Fruit fly (Drosophila melanogaster) whole organism, embryonic: ENCODE results near the gene CG4293.
A peak's percentile ranks its signal among the peaks of the same experiment; 100 is the strongest.

ENCODE experiments used
- Asciz ChIP-seq: fragments of 200-800 bp; sonication (Bioruptor generic); optimal IDR thresholded peaks from 2 replicates; lab custom pipeline; 2017; ENCODE audit warnings: missing biosample characterization, mild to moderate bottlenecking, missing genetic modification characterization, missing genetic modification reagents
- Atf3 ChIP-seq: fragments of 200-800 bp; sonication (Bioruptor generic); optimal IDR thresholded peaks from 3 replicates; lab custom pipeline; 2016; ENCODE audit warnings: missing biosample characterization, missing genetic modification characterization
- CG10267 ChIP-seq: fragments of 200-800 bp; sonication (Bioruptor generic); optimal IDR thresholded peaks from 2 replicates; lab custom pipeline; 2018; ENCODE audit warnings: missing biosample characterization, mild to moderate bottlenecking, missing genetic modification characterization, moderate library complexity
- CG10462 ChIP-seq: fragments of 200-800 bp; sonication (Bioruptor generic); optimal IDR thresholded peaks from 2 replicates; lab custom pipeline; 2016; ENCODE audit warnings: missing biosample characterization, missing genetic modification characterization
- CG10979 ChIP-seq: fragments of 200-800 bp; sonication (Bioruptor generic); optimal IDR thresholded peaks from 2 replicates; lab custom pipeline; 2018; ENCODE audit warnings: missing biosample characterization, mild to moderate bottlenecking, missing genetic modification characterization, moderate library complexity
- CG11456 ChIP-seq: fragments of 200-800 bp; sonication (Bioruptor generic); IDR thresholded peaks from 3 replicates; pipeline ENCODE4 v1.3.6; 2022; ENCODE audit warnings: missing biosample characterization, missing genetic modification characterization
- CG12219 ChIP-seq: fragments of 200-800 bp; sonication (Bioruptor generic); optimal IDR thresholded peaks from 3 replicates; lab custom pipeline; 2018; ENCODE audit warnings: missing biosample characterization, mild to moderate bottlenecking, missing genetic modification characterization
- CG12659 ChIP-seq: fragments of 200-800 bp; sonication (Bioruptor generic); optimal IDR thresholded peaks from 3 replicates; lab custom pipeline; 2017; ENCODE audit warnings: mild to moderate bottlenecking, missing biosample characterization, missing genetic modification reagents, missing genetic modification characterization
- CG13296 ChIP-seq: fragments of 200-800 bp; sonication (Bioruptor generic); optimal IDR thresholded peaks from 3 replicates; lab custom pipeline; 2018; ENCODE audit warnings: missing biosample characterization, mild to moderate bottlenecking, missing genetic modification characterization
- CG13424 ChIP-seq: fragments of 200-800 bp; sonication (Bioruptor generic); optimal IDR thresholded peaks from 2 replicates; lab custom pipeline; 2019; ENCODE audit warnings: missing biosample characterization, mild to moderate bottlenecking, missing genetic modification characterization, moderate library complexity
- CG14050 ChIP-seq: fragments of 200-800 bp; sonication (Bioruptor generic); IDR thresholded peaks from 3 replicates; pipeline ENCODE4 v1.3.6; 2022; ENCODE audit warnings: missing biosample characterization, missing genetic modification characterization
- CG14965 ChIP-seq: fragments of 200-800 bp; sonication (Bioruptor generic); optimal IDR thresholded peaks from 2 replicates; lab custom pipeline; 2016; ENCODE audit warnings: missing biosample characterization, missing genetic modification characterization, borderline replicate concordance
- CG15696 ChIP-seq: fragments of 200-800 bp; sonication (Bioruptor generic); optimal IDR thresholded peaks from 2 replicates; lab custom pipeline; 2019; ENCODE audit warnings: missing biosample characterization, mild to moderate bottlenecking, missing genetic modification characterization, moderate library complexity
- CG17359 ChIP-seq: fragments of 200-800 bp; sonication (Bioruptor generic); optimal IDR thresholded peaks from 3 replicates; lab custom pipeline; 2018; ENCODE audit warnings: missing biosample characterization, mild to moderate bottlenecking, missing genetic modification characterization, moderate library complexity
- CG17612 ChIP-seq: fragments of 200-800 bp; sonication (Bioruptor generic); IDR thresholded peaks from 2 replicates; pipeline ENCODE4 v1.3.6; 2022; ENCODE audit warnings: missing biosample characterization, missing genetic modification characterization
- CG1832 ChIP-seq: fragments of 200-800 bp; sonication (Bioruptor generic); optimal IDR thresholded peaks from 2 replicates; lab custom pipeline; 2017; ENCODE audit warnings: missing biosample characterization, mild to moderate bottlenecking, missing genetic modification characterization, inconsistent platforms
- CG18619 ChIP-seq: fragments of 200-800 bp; sonication (Bioruptor generic); optimal IDR thresholded peaks from 3 replicates; lab custom pipeline; 2017; ENCODE audit warnings: missing biosample characterization, mild to moderate bottlenecking, missing genetic modification characterization
- CG3847 ChIP-seq: fragments of 200-800 bp; sonication (Bioruptor generic); IDR thresholded peaks from 2 replicates; pipeline ENCODE4 v1.3.6; 2022; ENCODE audit warnings: missing biosample characterization, missing genetic modification characterization
- CG4328 ChIP-seq: fragments of 200-800 bp; sonication (Bioruptor generic); optimal IDR thresholded peaks from 3 replicates; lab custom pipeline; 2017; ENCODE audit warnings: missing biosample characterization, missing genetic modification reagents, missing genetic modification characterization
- CG6765 ChIP-seq: fragments of 200-800 bp; sonication (Bioruptor generic); optimal IDR thresholded peaks from 3 replicates; lab custom pipeline; 2017; ENCODE audit warnings: missing biosample characterization, mild to moderate bottlenecking, missing genetic modification characterization
- Dp ChIP-seq: fragments of 200-800 bp; sonication (Bioruptor generic); optimal IDR thresholded peaks from 2 replicates; lab custom pipeline; 2018; ENCODE audit warnings: missing biosample characterization, mild to moderate bottlenecking, missing genetic modification characterization, moderate library complexity
- Mes4 ChIP-seq: fragments of 200-800 bp; sonication (Bioruptor generic); optimal IDR thresholded peaks from 2 replicates; lab custom pipeline; 2016; ENCODE audit warnings: missing biosample characterization, missing genetic modification characterization
- Nf-YC ChIP-seq: fragments of 200-800 bp; optimal IDR thresholded peaks from 3 replicates; lab custom pipeline; 2019; ENCODE audit warnings: missing biosample characterization, mild to moderate bottlenecking, missing genetic modification characterization, moderate library complexity
- Oaz ChIP-seq: fragments of 200-800 bp; sonication (Bioruptor generic); IDR thresholded peaks from 2 replicates; pipeline ENCODE4 v1.3.6; 2022; ENCODE audit warnings: missing biosample characterization, missing genetic modification characterization
- PHDP ChIP-seq: fragments of 200-800 bp; sonication (Bioruptor generic); optimal IDR thresholded peaks from 3 replicates; lab custom pipeline; 2018; ENCODE audit warnings: missing biosample characterization, mild to moderate bottlenecking, missing genetic modification characterization, moderate library complexity
- Ptx1 ChIP-seq: fragments of 200-800 bp; sonication (Bioruptor generic); IDR thresholded peaks from 2 replicates; pipeline ENCODE4 v1.3.6; 2022; ENCODE audit warnings: missing biosample characterization, missing genetic modification characterization
- Sin3A ChIP-seq: fragments of >200 bp; optimal IDR thresholded peaks from 2 replicates; lab custom pipeline; 2018
- Trl ChIP-seq, 3 experiments: fragments of >200 bp in 2 of 3; fragments of 200-800 bp in 1 of 3; sonication (Bioruptor generic) in 1 of 3; optimal IDR thresholded peaks; 2 replicates in 1 of 3; 3 replicates in 2 of 3; lab custom pipeline; 2016 to 2017; ENCODE audit warnings: missing biosample characterization in 1 of 3, missing genetic modification characterization in 1 of 3
- abd-A ChIP-seq: fragments of 200-800 bp; sonication (Bioruptor generic); optimal IDR thresholded peaks from 3 replicates; lab custom pipeline; 2019; ENCODE audit warnings: missing biosample characterization, mild to moderate bottlenecking, missing genetic modification characterization, moderate library complexity
- ara ChIP-seq: fragments of 200-800 bp; sonication (Bioruptor generic); IDR thresholded peaks from 2 replicates; pipeline ENCODE4 v1.3.6; 2022; ENCODE audit warnings: missing biosample characterization, missing genetic modification characterization
- bsh ChIP-seq, 2 experiments: fragments of 200-800 bp; sonication (Bioruptor generic); optimal IDR thresholded peaks; 2 replicates each; lab custom pipeline; 2017 to 2018; ENCODE audit warnings: mild to moderate bottlenecking in 2 of 2, missing biosample characterization in 2 of 2, missing genetic modification characterization in 2 of 2, moderate library complexity in 1 of 2
- chm ChIP-seq: fragments of 200-800 bp; sonication (Bioruptor generic); IDR thresholded peaks from 2 replicates; pipeline ENCODE4 v1.3.6; 2022; ENCODE audit warnings: missing biosample characterization, missing genetic modification characterization
- chn ChIP-seq: fragments of 200-800 bp; sonication (Bioruptor generic); optimal IDR thresholded peaks from 2 replicates; lab custom pipeline; 2016; ENCODE audit warnings: missing biosample characterization, missing genetic modification characterization
- dimm ChIP-seq: fragments of 200-800 bp; sonication (Bioruptor generic); IDR thresholded peaks from 2 replicates; pipeline ENCODE4 v1.3.6; 2022; ENCODE audit warnings: missing biosample characterization, missing genetic modification characterization
- gem ChIP-seq: fragments of 200-800 bp; sonication (Bioruptor generic); optimal IDR thresholded peaks from 2 replicates; lab custom pipeline; 2019; ENCODE audit warnings: missing biosample characterization, mild to moderate bottlenecking, missing genetic modification characterization, moderate library complexity
- grau ChIP-seq: fragments of 200-800 bp; optimal IDR thresholded peaks from 3 replicates; lab custom pipeline; 2019; ENCODE audit warnings: missing biosample characterization, mild to moderate bottlenecking, missing genetic modification characterization, moderate library complexity
- hkb ChIP-seq, 2 experiments: fragments of 200-800 bp in 1 of 2; fragments of >200 bp in 1 of 2; sonication (Bioruptor generic) in 1 of 2; IDR thresholded peaks in 1 of 2; optimal IDR thresholded peaks in 1 of 2; 2 replicates each; pipeline versions ENCODE4 v1.3.6 to Lab custom; 2017 to 2022; ENCODE audit warnings: missing biosample characterization in 1 of 2, missing genetic modification characterization in 1 of 2
- jumu ChIP-seq: fragments of 200-800 bp; sonication (Bioruptor generic); optimal IDR thresholded peaks from 3 replicates; lab custom pipeline; 2016; ENCODE audit warnings: missing biosample characterization, missing genetic modification characterization
- kni ChIP-seq: fragments of 200-800 bp; sonication (Bioruptor generic); optimal IDR thresholded peaks from 3 replicates; lab custom pipeline; 2017; ENCODE audit warnings: mild to moderate bottlenecking, missing biosample characterization, missing genetic modification reagents, missing genetic modification characterization
- knrl ChIP-seq: fragments of 200-800 bp; sonication (Bioruptor generic); IDR thresholded peaks from 3 replicates; pipeline ENCODE4 v1.3.6; 2022; ENCODE audit warnings: missing biosample characterization, missing genetic modification characterization; ENCODE audit not compliant: partially characterized antibody
- lilli ChIP-seq: fragments of 200-800 bp; sonication (Bioruptor generic); optimal IDR thresholded peaks from 3 replicates; lab custom pipeline; 2016; ENCODE audit warnings: missing biosample characterization, missing genetic modification characterization
- luna ChIP-seq: fragments of 200-800 bp; sonication (Bioruptor generic); optimal IDR thresholded peaks from 2 replicates; lab custom pipeline; 2016; ENCODE audit warnings: missing biosample characterization, missing genetic modification characterization
- pum ChIP-seq: fragments of 200-800 bp; sonication (Bioruptor generic); optimal IDR thresholded peaks from 2 replicates; lab custom pipeline; 2016; ENCODE audit warnings: missing biosample characterization, missing genetic modification characterization
- run ChIP-seq: fragments of 200-800 bp; sonication (Bioruptor generic); optimal IDR thresholded peaks from 3 replicates; lab custom pipeline; 2018; ENCODE audit warnings: missing biosample characterization, mild to moderate bottlenecking, missing genetic modification characterization
- scrt ChIP-seq: fragments of 200-800 bp; sonication (Bioruptor generic); optimal IDR thresholded peaks from 2 replicates; lab custom pipeline; 2018; ENCODE audit warnings: missing biosample characterization, mild to moderate bottlenecking, missing genetic modification characterization, moderate library complexity
- sens ChIP-seq: fragments of 200-800 bp; sonication (Bioruptor generic); peaks from one replicate; lab custom pipeline; 2016; ENCODE audit warnings: missing biosample characterization, missing genetic modification characterization
- sima ChIP-seq: fragments of 200-800 bp; sonication (Bioruptor generic); optimal IDR thresholded peaks from 2 replicates; lab custom pipeline; 2016; ENCODE audit warnings: missing biosample characterization, missing genetic modification characterization
- so ChIP-seq: fragments of 200-800 bp; sonication (Bioruptor generic); IDR thresholded peaks from 3 replicates; pipeline ENCODE4 v1.3.6; 2022; ENCODE audit warnings: missing biosample characterization, missing genetic modification characterization
- tap ChIP-seq: fragments of 200-800 bp; optimal IDR thresholded peaks from 3 replicates; lab custom pipeline; 2019; ENCODE audit warnings: missing biosample characterization, mild to moderate bottlenecking, missing genetic modification characterization, moderate library complexity
- usp ChIP-seq: fragments of >200 bp; optimal IDR thresholded peaks from 2 replicates; lab custom pipeline; 2017; ENCODE audit warnings: missing biosample characterization, missing genetic modification characterization

Gene CG4293

dm6 chrX:524331-524730, 5.8 kb downstream of the CG4293 start (continued):
- TF ChIP-seq CG10267 (tag; lab: Kevin White, UChicago) (peak; percentile 14), Dp (no peak), hkb (optimal IDR thresholded peaks at IDR 0.05; lab: Kevin White, UChicago) (no peak), hkb (GFP tag; IDR thresholded peaks at IDR 0.05; lab: Robert Waterston, UW) (peak; percentile 48; the same call in 1 of the 2 replicates), Trl (optimal IDR thresholded peaks at IDR 0.05; lab: Kevin White, UChicago) (no peak), Trl (GFP tag; optimal IDR thresholded peaks at IDR 0.05; lab: Kevin White, UChicago) (no peak), jumu (GFP tag; lab: Kevin White, UChicago) (no peak), CG14050 (GFP tag; lab: Robert Waterston, UW) (no peak), gem (peak; percentile 29), CG12659 (no peak), dimm (GFP tag; lab: Robert Waterston, UW) (no peak), CG10979 (tag; lab: Kevin White, UChicago) (no peak), Nf-YC (tag; lab: Kevin White, UChicago) (no peak), run (no peak), ara (GFP tag; lab: Robert Waterston, UW) (no peak), chm (GFP tag; lab: Robert Waterston, UW) (0 out of 2 replicates have a peak, but pooled peaks have one; percentile 7), abd-A (tag; lab: Kevin White, UChicago) (peak; percentile 67), so (GFP tag; lab: Robert Waterston, UW) (no peak), CG6765 (GFP tag; lab: Kevin White, UChicago) (no peak), bsh (GFP tag; optimal IDR thresholded peaks at IDR 0.05; lab: Kevin White, UChicago) (peak in 1 of 2 experiments; percentile 27), CG13424 (tag; lab: Kevin White, UChicago) (peak; percentile 40), Asciz (GFP tag; lab: Kevin White, UChicago) (no peak), Oaz (GFP tag; lab: Robert Waterston, UW) (no peak), pum (GFP tag; lab: Kevin White, UChicago) (peak; percentile 6), CG17612 (no peak), CG17359 (tag; lab: Kevin White, UChicago) (peak; percentile 2), CG18619 (no peak), CG4328 (GFP tag; lab: Kevin White, UChicago) (no peak), CG13296 (GFP tag; lab: Kevin White, UChicago) (peak; percentile 22), Mes4 (GFP tag; lab: Kevin White, UChicago) (no peak), sima (GFP tag; lab: Kevin White, UChicago) (no peak), Atf3 (GFP tag; lab: Kevin White, UChicago) (no peak), Sin3A (no peak), sens (GFP tag; lab: Kevin White, UChicago) (peak; percentile 85), CG3847 (GFP tag; lab: Robert Waterston, UW) (no peak), CG14965 (GFP tag; lab: Kevin White, UChicago) (no peak), grau (peak; percentile 98), CG15696 (tag; lab: Kevin White, UChicago) (peak; percentile 0), knrl (GFP tag; lab: Robert Waterston, UW) (no peak), luna (GFP tag; lab: Kevin White, UChicago) (no peak), PHDP (tag; lab: Kevin White, UChicago) (no peak), CG10462 (GFP tag; lab: Kevin White, UChicago) (no peak), tap (tag; lab: Kevin White, UChicago) (peak; percentile 22), kni (peak; percentile 75), CG12219 (GFP tag; lab: Kevin White, UChicago) (peak; percentile 34), scrt (GFP tag; lab: Kevin White, UChicago) (no peak), CG11456 (GFP tag; lab: Robert Waterston, UW) (no peak), usp (GFP tag; lab: Kevin White, UChicago) (no peak), lilli (peak; percentile 26), chn (GFP tag; lab: Kevin White, UChicago) (peak; percentile 3), Ptx1 (GFP tag; lab: Robert Waterston, UW) (peak; percentile 21; the same call in 1 of the 2 replicates), CG1832 (GFP tag; lab: Kevin White, UChicago) (no peak)
